Comparison of ENCODE assay signal across 5 worm cellular contexts in genomic region chrV:1021456-1021855, ce11.
A peak's percentile ranks its signal among the peaks of the same experiment; 100 is the strongest.
TF ChIP-seq lines count a peak whose summit lies in the region.

No protein-coding gene starts in this region.

TF ChIP-seq in whole organism, L1 larva, 84 proteins besides CTCF, POLR2A, EP300 and RAD21:
- TF ChIP-seq ceh-8 (GFP tag; optimal IDR thresholded peaks at IDR 0.05; lab: Kevin White, UChicago) (peak; percentile 42), nhr-71 (tag; optimal IDR thresholded peaks at IDR 0.05; lab: Kevin White, UChicago) (no peak)

TF ChIP-seq in whole organism, L4 larva, 104 proteins besides CTCF, POLR2A, EP300 and RAD21:
- TF ChIP-seq spr-1 (tag; optimal IDR thresholded peaks at IDR 0.05; lab: Kevin White, UChicago) (no peak), gei-8 (GFP tag; optimal IDR thresholded peaks at IDR 0.05; lab: Kevin White, UChicago) (no peak), lin-38 (GFP tag; IDR thresholded peaks at IDR 0.05; lab: Robert Waterston, UW) (no peak), ZK546.5 (tag; optimal IDR thresholded peaks at IDR 0.05; lab: Kevin White, UChicago) (no peak), set-16 (GFP tag; IDR thresholded peaks at IDR 0.05; lab: Robert Waterston, UW) (peak; percentile 98), vab-7 (GFP tag; IDR thresholded peaks at IDR 0.05; lab: Robert Waterston, UW) (0 out of 2 replicates have a peak, but pooled peaks have one; percentile 11), aha-1 (tag; lab: Kevin White, UChicago) (peak; percentile 87), nhr-10 (tag; optimal IDR thresholded peaks at IDR 0.05; lab: Kevin White, UChicago) (no peak)
TF ChIP-seq in whole organism, L4 larva: peak in this region for 3.

TF ChIP-seq in whole organism, early embryonic, 17 proteins besides CTCF, POLR2A, EP300 and RAD21:
- TF ChIP-seq pes-1 (GFP tag; IDR thresholded peaks at IDR 0.05; lab: Robert Waterston, UW), result 0 out of 2 replicates have a peak, but pooled peaks have one; percentile 8
- no peak for TF ChIP-seq scrt-1 (GFP tag; IDR thresholded peaks at IDR 0.05; lab: Robert Waterston, UW)

TF ChIP-seq in whole organism, mixed stage, embryonic, 35 proteins besides CTCF, POLR2A, EP300 and RAD21:
- TF ChIP-seq nhr-76 (tag; optimal IDR thresholded peaks at IDR 0.05; lab: Kevin White, UChicago) (no peak), ham-2 (GFP tag; optimal IDR thresholded peaks at IDR 0.05; lab: Kevin White, UChicago) (peak; percentile 86), sptf-1 (tag; optimal IDR thresholded peaks at IDR 0.05; lab: Kevin White, UChicago) (no peak)

TF ChIP-seq in whole organism, young adult, 124 proteins besides CTCF, POLR2A, EP300 and RAD21:
- TF ChIP-seq zfh-2 (GFP tag; conservative IDR thresholded peaks at IDR 0.05; lab: Robert Waterston, UW), result peak; percentile 79
- peak; percentile 4 for TF ChIP-seq chd-7 (tag; optimal IDR thresholded peaks at IDR 0.05; lab: Kevin White, UChicago)
- TF ChIP-seq bed-1 (GFP tag; IDR thresholded peaks at IDR 0.05; lab: Robert Waterston, UW), result no peak
- no peak for TF ChIP-seq madf-3 (GFP tag; IDR thresholded peaks at IDR 0.05; lab: Robert Waterston, UW)
- peak; percentile 1 for TF ChIP-seq F52B5.7 (tag; optimal IDR thresholded peaks at IDR 0.05; lab: Kevin White, UChicago)
- no peak for TF ChIP-seq F39B2.1 (GFP tag; IDR thresholded peaks at IDR 0.05; lab: Robert Waterston, UW)
- peak; percentile 6 for TF ChIP-seq ceh-27 (GFP tag; optimal IDR thresholded peaks at IDR 0.05; lab: Kevin White, UChicago)
- TF ChIP-seq repo-1 (tag; optimal IDR thresholded peaks at IDR 0.05; lab: Kevin White, UChicago), result no peak
- TF ChIP-seq sptf-2 (GFP tag; optimal IDR thresholded peaks at IDR 0.05; lab: Kevin White, UChicago), result no peak
- peak; percentile 96 for TF ChIP-seq egrh-3 (GFP tag; IDR thresholded peaks at IDR 0.05; lab: Robert Waterston, UW)
- TF ChIP-seq Y95B8A.8 (GFP tag; IDR thresholded peaks at IDR 0.05; lab: Robert Waterston, UW), result 0 out of 2 replicates have a peak, but pooled peaks have one; percentile 44
- TF ChIP-seq efl-1 (GFP tag; optimal IDR thresholded peaks at IDR 0.05; lab: Kevin White, UChicago), result no peak
- 0 out of 2 replicates have a peak, but pooled peaks have one; percentile 24 for TF ChIP-seq mcd-1 (GFP tag; IDR thresholded peaks at IDR 0.05; lab: Robert Waterston, UW)
- peak; percentile 56; the same call in 1 of the 2 replicates for TF ChIP-seq ztf-25 (GFP tag; IDR thresholded peaks at IDR 0.05; lab: Robert Waterston, UW)
